Worm (Caenorhabditis elegans) whole organism, mixed stage, embryonic: ENCODE results near the gene tnt-3.

ENCODE experiments used
- blmp-1 ChIP-seq: fragments of 150-350 bp; optimal IDR thresholded peaks from 2 replicates; lab custom pipeline; 2014; ENCODE audit warnings: missing biosample characterization, missing genetic modification characterization
- elt-3 ChIP-seq: fragments of 150-350 bp; optimal IDR thresholded peaks from 2 replicates; lab custom pipeline; 2014; ENCODE audit warnings: missing biosample characterization, missing genetic modification characterization
- lin-13 ChIP-seq: fragments of 150-350 bp; optimal IDR thresholded peaks from 2 replicates; lab custom pipeline; 2014; ENCODE audit warnings: missing biosample characterization, missing genetic modification characterization
- lsy-2 ChIP-seq: fragments of 150-350 bp; optimal IDR thresholded peaks from 2 replicates; lab custom pipeline; 2014; ENCODE audit warnings: missing biosample characterization, missing genetic modification characterization
- nhr-76 ChIP-seq: sonication (generic microtip); optimal IDR thresholded peaks from 2 replicates; lab custom pipeline; 2017; ENCODE audit warnings: missing biosample characterization, missing genetic modification characterization
- sem-2 ChIP-seq: fragments of 200-800 bp; sonication (Bioruptor generic); optimal IDR thresholded peaks from 2 replicates; lab custom pipeline; 2018; ENCODE audit warnings: mild to moderate bottlenecking, missing genetic modification characterization, missing compliant biosample characterization
- sptf-1 ChIP-seq: sonication (generic microtip); optimal IDR thresholded peaks from 2 replicates; lab custom pipeline; 2017; ENCODE audit warnings: mild to moderate bottlenecking, missing genetic modification characterization, moderate library complexity, missing compliant biosample characterization
- unc-62 ChIP-seq: fragments of 150-350 bp; optimal IDR thresholded peaks from 2 replicates; lab custom pipeline; 2014; ENCODE audit warnings: missing biosample characterization, missing genetic modification reagents, missing genetic modification characterization
- ztf-11 ChIP-seq: fragments of 150-350 bp; optimal IDR thresholded peaks from 2 replicates; lab custom pipeline; 2014; ENCODE audit warnings: missing biosample characterization, missing genetic modification characterization

ce11 chrX:7968537-7968936, 23.6 kb upstream of the tnt-3 start:
- no peak for TF ChIP-seq elt-3 (tag; lab: Kevin White, UChicago)
- TF ChIP-seq sem-2 = no peak
- no peak for TF ChIP-seq lsy-2 (tag; lab: Kevin White, UChicago)
- no peak for TF ChIP-seq blmp-1 (tag; lab: Kevin White, UChicago)
- no peak for TF ChIP-seq lin-13 (tag; lab: Kevin White, UChicago)
- TF ChIP-seq unc-62 (GFP tag; lab: Kevin White, UChicago) = no peak
- TF ChIP-seq sptf-1 (tag; lab: Kevin White, UChicago) = no peak
- TF ChIP-seq ztf-11 (tag; lab: Kevin White, UChicago) = no peak
- no peak for TF ChIP-seq nhr-76
